Worm (Caenorhabditis elegans) whole organism, L1 larva: ENCODE measurements around the gene C54E10.6.

Experiments used
- Y116A8C.19 ChIP-seq: sonication (generic microtip); optimal IDR thresholded peaks from 2 replicates; lab custom pipeline; 2016; ENCODE audit warnings: missing compliant biosample characterization, missing genetic modification characterization, borderline replicate concordance
- alr-1 ChIP-seq: fragments of 200-800 bp; sonication (Bioruptor generic); optimal IDR thresholded peaks from 2 replicates; lab custom pipeline; 2018; ENCODE audit warnings: borderline replicate concordance, mild to moderate bottlenecking, missing genetic modification characterization, missing compliant biosample characterization
- ama-1 ChIP-seq: fragments of 150-350 bp; optimal IDR thresholded peaks from 2 replicates; lab custom pipeline; 2014
- ceh-8 ChIP-seq: fragments of 200-800 bp; sonication (Bioruptor generic); optimal IDR thresholded peaks from 2 replicates; lab custom pipeline; 2018; ENCODE audit warnings: mild to moderate bottlenecking, missing genetic modification characterization, moderate library complexity, missing compliant biosample characterization
- ces-1 ChIP-seq: fragments of 150-350 bp; optimal IDR thresholded peaks from 2 replicates; lab custom pipeline; 2014; ENCODE audit warnings: missing biosample characterization, missing genetic modification reagents, missing genetic modification characterization
- dsc-1 ChIP-seq: sonication (generic microtip); optimal IDR thresholded peaks from 2 replicates; lab custom pipeline; 2016; ENCODE audit warnings: mild to moderate bottlenecking, missing genetic modification characterization, missing compliant biosample characterization
- efl-1 ChIP-seq, 4 experiments: fragments of 150-350 bp; optimal IDR thresholded peaks in 3 of 4; peaks in 1 of 4; 1 replicate in 1 of 4; 2 replicates in 3 of 4; lab custom pipeline; 2014; ENCODE audit warnings: missing biosample characterization in 2 of 4, missing genetic modification characterization in 2 of 4, missing genetic modification reagents in 2 of 4
- efl-3 ChIP-seq: fragments of 200-800 bp; sonication (Bioruptor generic); optimal IDR thresholded peaks from 2 replicates; lab custom pipeline; 2018; ENCODE audit warnings: mild to moderate bottlenecking, missing genetic modification characterization, missing compliant biosample characterization
- egl-13 ChIP-seq: sonication (generic microtip); optimal IDR thresholded peaks from 2 replicates; lab custom pipeline; 2016; ENCODE audit warnings: missing genotype, missing genetic modification reagents, missing genetic modification characterization, missing compliant biosample characterization
- elt-3 ChIP-seq, 6 experiments: fragments of 150-350 bp in 1 of 6; sonication (generic microtip); optimal IDR thresholded peaks; 2 replicates each; lab custom pipeline; 2017 to 2018; ENCODE audit warnings: missing biosample characterization in 6 of 6, missing genetic modification characterization in 6 of 6, inconsistent platforms in 1 of 6
- fkh-4 ChIP-seq: sonication (generic microtip); optimal IDR thresholded peaks from 2 replicates; lab custom pipeline; 2016; ENCODE audit warnings: missing compliant biosample characterization, missing genetic modification characterization, borderline replicate concordance
- grh-1 ChIP-seq: fragments of 200-800 bp; sonication (Bioruptor generic); IDR thresholded peaks from 2 replicates; pipeline ENCODE4 v1.3.6; 2022; ENCODE audit warnings: missing genetic modification reagents, missing genetic modification characterization, missing compliant biosample characterization
- hlh-17 ChIP-seq: fragments of 200-800 bp; sonication (Bioruptor generic); optimal IDR thresholded peaks from 2 replicates; lab custom pipeline; 2018; ENCODE audit warnings: missing genetic modification characterization, mild to moderate bottlenecking, missing compliant biosample characterization, moderate library complexity, borderline replicate concordance
- isw-1 ChIP-seq: fragments of 200-800 bp; sonication (Bioruptor generic); IDR thresholded peaks from 2 replicates; pipeline ENCODE4 v1.3.6; 2022; ENCODE audit warnings: missing genetic modification characterization, missing compliant biosample characterization
- jun-1 ChIP-seq: fragments of 150-350 bp; optimal IDR thresholded peaks from 2 replicates; lab custom pipeline; 2014; ENCODE audit warnings: missing biosample characterization, missing genetic modification reagents, missing genetic modification characterization
- lin-14 ChIP-seq: fragments of 200-800 bp; sonication (Bioruptor generic); optimal IDR thresholded peaks from 2 replicates; lab custom pipeline; 2018; ENCODE audit warnings: mild to moderate bottlenecking, missing genetic modification characterization, moderate library complexity, missing compliant biosample characterization
- lin-15B ChIP-seq: fragments of 150-350 bp; sonication (generic microtip); optimal IDR thresholded peaks from 3 replicates; lab custom pipeline; 2014; ENCODE audit warnings: missing biosample characterization, missing genetic modification characterization
- mdl-1 ChIP-seq, 2 experiments: fragments of 150-350 bp; optimal IDR thresholded peaks; 2 replicates each; lab custom pipeline; 2014 to 2017; ENCODE audit warnings: missing biosample characterization in 2 of 2, missing genetic modification characterization in 2 of 2, inconsistent platforms in 1 of 2
- mef-2 ChIP-seq: fragments of 150-350 bp; optimal IDR thresholded peaks from 2 replicates; lab custom pipeline; 2014; ENCODE audit warnings: missing biosample characterization, missing genetic modification characterization
- nhr-11 ChIP-seq: fragments of 150-350 bp; optimal IDR thresholded peaks from 2 replicates; lab custom pipeline; 2014; ENCODE audit warnings: missing biosample characterization, missing genetic modification characterization
- nhr-12 ChIP-seq: sonication (generic microtip); optimal IDR thresholded peaks from 2 replicates; lab custom pipeline; 2017; ENCODE audit warnings: missing biosample characterization, missing genetic modification characterization
- nhr-237 ChIP-seq: fragments of 150-350 bp; optimal IDR thresholded peaks from 2 replicates; lab custom pipeline; 2014; ENCODE audit warnings: missing biosample characterization, missing genetic modification characterization
- nhr-28 ChIP-seq: fragments of 150-350 bp; optimal IDR thresholded peaks from 2 replicates; lab custom pipeline; 2014; ENCODE audit warnings: missing biosample characterization, missing genetic modification characterization
- nhr-71 ChIP-seq: sonication (generic microtip); optimal IDR thresholded peaks from 2 replicates; lab custom pipeline; 2016; ENCODE audit warnings: mild to moderate bottlenecking, missing genetic modification characterization, moderate library complexity, missing compliant biosample characterization
- nhr-77 ChIP-seq: fragments of 150-350 bp; optimal IDR thresholded peaks from 2 replicates; lab custom pipeline; 2014; ENCODE audit warnings: missing biosample characterization, missing genetic modification characterization
- nhr-85 ChIP-seq: sonication (generic microtip); peaks from one replicate; lab custom pipeline; 2016; ENCODE audit warnings: missing genetic modification characterization, inconsistent platforms, missing compliant biosample characterization
- pax-3 ChIP-seq: fragments of 200-800 bp; sonication (Bioruptor generic); optimal IDR thresholded peaks from 2 replicates; lab custom pipeline; 2018; ENCODE audit warnings: mild to moderate bottlenecking, missing genetic modification characterization, moderate library complexity, missing compliant biosample characterization
- pqm-1 ChIP-seq: sonication (generic microtip); optimal IDR thresholded peaks from 3 replicates; lab custom pipeline; 2017; ENCODE audit warnings: missing biosample characterization, missing genetic modification characterization
- rnt-1 ChIP-seq: sonication (generic microtip); optimal IDR thresholded peaks from 2 replicates; lab custom pipeline; 2016; ENCODE audit warnings: mild to moderate bottlenecking, missing genetic modification characterization, moderate library complexity, missing compliant biosample characterization
- skn-1 ChIP-seq: fragments of 150-350 bp; optimal IDR thresholded peaks from 2 replicates; lab custom pipeline; 2014; ENCODE audit warnings: missing biosample characterization, missing genetic modification characterization
- snu-23 ChIP-seq: sonication (generic microtip); optimal IDR thresholded peaks from 2 replicates; lab custom pipeline; 2016; ENCODE audit warnings: missing genetic modification characterization, missing compliant biosample characterization
- sptf-1 ChIP-seq: fragments of 150-350 bp; optimal IDR thresholded peaks from 2 replicates; lab custom pipeline; 2014; ENCODE audit warnings: missing biosample characterization, missing genetic modification characterization
- sup-37 ChIP-seq: fragments of 200-800 bp; sonication (Bioruptor generic); optimal IDR thresholded peaks from 2 replicates; lab custom pipeline; 2018; ENCODE audit warnings: mild to moderate bottlenecking, missing genetic modification characterization, missing compliant biosample characterization
- unc-86 ChIP-seq: sonication (generic microtip); optimal IDR thresholded peaks from 2 replicates; lab custom pipeline; 2016; ENCODE audit warnings: missing genetic modification characterization, missing compliant biosample characterization
- unc-98 ChIP-seq: fragments of 200-800 bp; sonication (Bioruptor generic); IDR thresholded peaks from 2 replicates; pipeline ENCODE4 v1.3.6; 2022; ENCODE audit warnings: missing genetic modification characterization, missing compliant biosample characterization
- vab-15 ChIP-seq: sonication (generic microtip); optimal IDR thresholded peaks from 2 replicates; lab custom pipeline; 2017; ENCODE audit warnings: missing genotype, mild to moderate bottlenecking, missing genetic modification characterization, missing compliant biosample characterization

The C54E10.6 gene

ce11 chrV:18810705-18811104 lies 2.2 kb upstream of the C54E10.6 start, which contains the start of gene C54E10.3:
C54E10.3 (plus strand) TSS chrV:18811005.
- TF ChIP-seq nhr-85 (tag; lab: Kevin White, UChicago) = no peak
- TF ChIP-seq rnt-1 = no peak
- TF ChIP-seq alr-1 (tag; lab: Kevin White, UChicago) = no peak
- no peak for TF ChIP-seq ceh-8 (GFP tag; lab: Kevin White, UChicago)
- no peak for TF ChIP-seq grh-1
- no peak for TF ChIP-seq jun-1 (tag; lab: Kevin White, UChicago)
- no peak for TF ChIP-seq pqm-1 (tag; lab: Kevin White, UChicago)
- TF ChIP-seq elt-3 (tag; optimal IDR thresholded peaks at IDR 0.05; lab: Kevin White, UChicago) = no peak
- no peak for TF ChIP-seq nhr-12 (tag; lab: Kevin White, UChicago)
- no peak for TF ChIP-seq sptf-1 (tag; lab: Kevin White, UChicago)
- TF ChIP-seq mdl-1 (tag; optimal IDR thresholded peaks at IDR 0.05; lab: Kevin White, UChicago) = no peak
- TF ChIP-seq efl-1 (optimal IDR thresholded peaks at IDR 0.05; lab: Kevin White, UChicago) = no peak
- TF ChIP-seq efl-1 (GFP tag; optimal IDR thresholded peaks at IDR 0.05 in 1 of 2; lab: Kevin White, UChicago) = no peak
- TF ChIP-seq dsc-1 (tag; lab: Kevin White, UChicago) = no peak
- no peak for TF ChIP-seq skn-1 (tag; lab: Kevin White, UChicago)

ce11 chrV:18806409-18806808 lies 2.1 kb downstream of the C54E10.6 start, which contains the start of gene sri-10:
sri-10 (minus strand) TSS chrV:18806509.
- no peak for TF ChIP-seq isw-1 (GFP tag; lab: Robert Waterston, UW)
- no peak for TF ChIP-seq nhr-71 (tag; lab: Kevin White, UChicago)
- no peak for TF ChIP-seq unc-86 (tag; lab: Kevin White, UChicago)
- no peak for TF ChIP-seq hlh-17 (GFP tag; lab: Kevin White, UChicago)
- no peak for TF ChIP-seq jun-1 (tag; lab: Kevin White, UChicago)
- TF ChIP-seq ces-1 (GFP tag; lab: Kevin White, UChicago) = no peak
- TF ChIP-seq snu-23 (GFP tag; lab: Kevin White, UChicago) = no peak
- no peak for TF ChIP-seq nhr-85 (tag; lab: Kevin White, UChicago)
- no peak for TF ChIP-seq sup-37 (GFP tag; lab: Kevin White, UChicago)
- TF ChIP-seq efl-3 = no peak
- TF ChIP-seq lin-14 (GFP tag; lab: Kevin White, UChicago) = no peak

- TF ChIP-seq Y116A8C.19 (tag; lab: Kevin White, UChicago) (no peak), efl-1 (optimal IDR thresholded peaks at IDR 0.05; lab: Kevin White, UChicago) (no peak), efl-1 (GFP tag; optimal IDR thresholded peaks at IDR 0.05 in 1 of 2; lab: Kevin White, UChicago) (peak in 1 of 2 experiments; percentile 16)
Measured at ce11 chrV:18803260-18803659, 5.3 kb downstream of the C54E10.6 start, which contains the start of gene C54E10.10. C54E10.10 (minus strand) TSS chrV:18803360.

- TF ChIP-seq fkh-4 = no peak
- TF ChIP-seq nhr-28 (tag; lab: Kevin White, UChicago) = no peak
Measured at ce11 chrV:18802077-18802476, 6.5 kb downstream of the C54E10.6 start, which contains the start of gene C54E10.11. C54E10.11 (minus strand) TSS chrV:18802177.

- no peak for TF ChIP-seq egl-13 (tag; lab: Kevin White, UChicago)
- no peak for TF ChIP-seq nhr-71 (tag; lab: Kevin White, UChicago)
- TF ChIP-seq vab-15 (tag; lab: Kevin White, UChicago) = no peak
- no peak for TF ChIP-seq nhr-11
- no peak for TF ChIP-seq nhr-12 (tag; lab: Kevin White, UChicago)
- no peak for TF ChIP-seq alr-1 (tag; lab: Kevin White, UChicago)
- no peak for TF ChIP-seq lin-15B (tag; lab: Kevin White, UChicago)
- TF ChIP-seq isw-1 (GFP tag; lab: Robert Waterston, UW) = no peak
- no peak for TF ChIP-seq nhr-237 (tag; lab: Kevin White, UChicago)
- no peak for TF ChIP-seq mef-2
- no peak for TF ChIP-seq pax-3 (tag; lab: Kevin White, UChicago)
- TF ChIP-seq skn-1 (tag; lab: Kevin White, UChicago) = no peak
- TF ChIP-seq nhr-77 (tag; lab: Kevin White, UChicago) = no peak
- TF ChIP-seq ces-1 (GFP tag; lab: Kevin White, UChicago) = no peak
- no peak for TF ChIP-seq efl-3
- no peak for TF ChIP-seq ama-1
- no peak for TF ChIP-seq unc-98 (GFP tag; lab: Robert Waterston, UW)
Measured at ce11 chrV:18800811-18801210, 7.7 kb downstream of the C54E10.6 start, which contains the start of gene nhr-170. nhr-170 (minus strand) TSS chrV:18800826.
